Worm (Caenorhabditis elegans): ENCODE data around the gene nas-18.

DNA sequence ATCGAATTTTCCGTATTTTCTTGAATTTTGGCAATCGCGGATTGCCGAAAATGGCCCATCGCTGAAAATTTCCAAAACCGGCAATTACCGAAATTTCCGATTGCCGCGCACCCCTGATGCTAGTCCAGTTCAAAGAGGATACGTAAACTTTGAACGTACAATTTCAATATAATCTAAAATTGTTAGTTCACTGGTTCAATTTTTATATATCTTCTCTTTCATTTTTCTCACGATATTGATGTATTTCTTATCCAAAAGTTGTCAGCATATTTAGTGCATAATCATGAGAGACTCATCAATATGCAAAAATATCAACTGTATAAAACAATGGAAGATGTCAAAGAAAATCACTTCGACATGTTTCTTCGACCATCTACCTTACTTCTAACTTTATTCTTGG lies 2.4 kb downstream of the nas-18 start, which contains the start of gene nas-17:
- no peak for TF ChIP-seq unc-130 (GFP tag; optimal IDR thresholded peaks at IDR 0.05)
- TF ChIP-seq F52B5.7 (tag; optimal IDR thresholded peaks at IDR 0.05) = no peak
- no peak for TF ChIP-seq F49E8.2 (tag; optimal IDR thresholded peaks at IDR 0.05; ENCODE audit: insufficient read depth)
- TF ChIP-seq dpff-1 (tag; optimal IDR thresholded peaks at IDR 0.05) = no peak
- no peak for TF ChIP-seq lin-35 (GFP tag; optimal IDR thresholded peaks at IDR 0.05)
- TF ChIP-seq snpc-1.3 (tag; optimal IDR thresholded peaks at IDR 0.05; ENCODE audit: insufficient read depth) = no peak
- TF ChIP-seq lin-26 (GFP tag; IDR thresholded peaks at IDR 0.05) = no peak
- no peak for TF ChIP-seq mel-28 (tag; optimal IDR thresholded peaks at IDR 0.05; ENCODE audit: borderline replicate concordance)
- no peak for TF ChIP-seq let-526 (GFP tag; IDR thresholded peaks at IDR 0.05)
- no peak for TF ChIP-seq egl-18 (GFP tag; IDR thresholded peaks at IDR 0.05)
- no peak for TF ChIP-seq tbx-9 (tag; optimal IDR thresholded peaks at IDR 0.05; ENCODE audit: borderline replicate concordance)
- TF ChIP-seq dox-1 (GFP tag; IDR thresholded peaks at IDR 0.05) = no peak
